Worm (Caenorhabditis elegans): ENCODE results near the gene srh-69.

Gene srh-69

ce11 chrII:12514620-12515019, at the start of gene srh-69:
Gene srh-69, minus strand, starts transcription at chrII:12514720.
- TF ChIP-seq unc-86 (tag; optimal IDR thresholded peaks at IDR 0.05) = no peak
- no peak for TF ChIP-seq fax-1 (tag; optimal IDR thresholded peaks at IDR 0.05)
- TF ChIP-seq Y22D7AL.16 (tag; optimal IDR thresholded peaks at IDR 0.05) = no peak
- no peak for TF ChIP-seq ceh-48 (tag; optimal IDR thresholded peaks at IDR 0.05)
- TF ChIP-seq nhr-11 (tag; optimal IDR thresholded peaks at IDR 0.05) = no peak
- no peak for TF ChIP-seq pag-3 (tag; optimal IDR thresholded peaks at IDR 0.05; ENCODE audit: borderline replicate concordance)
- TF ChIP-seq hlh-30 (tag; optimal IDR thresholded peaks at IDR 0.05; ENCODE audit: insufficient read depth) = no peak

- no peak for TF ChIP-seq mec-3 (tag; optimal IDR thresholded peaks at IDR 0.05; ENCODE audit: borderline replicate concordance)
These were observed 45.7 kb upstream of the srh-69 start, which contains the start of gene F49C5.12 for ce11 chrII:12560210-12560609. Gene F49C5.12, minus strand, starts transcription at chrII:12560310.

- TF ChIP-seq ceh-22 (tag; optimal IDR thresholded peaks at IDR 0.05) = no peak
These were observed 41.1 kb upstream of the srh-69 start, which contains the start of gene F49C5.11 for ce11 chrII:12555579-12555978. Gene F49C5.11, plus strand, starts transcription at chrII:12555879.

- no peak for TF ChIP-seq K02D7.2 (tag; optimal IDR thresholded peaks at IDR 0.05)
- TF ChIP-seq eyg-1 (tag; optimal IDR thresholded peaks at IDR 0.05) = no peak
- TF ChIP-seq sdc-2 (tag; optimal IDR thresholded peaks at IDR 0.05) = peak; percentile 97
- no peak for TF ChIP-seq elt-2 (tag; optimal IDR thresholded peaks at IDR 0.05)
These were observed 36.4 kb upstream of the srh-69 start for ce11 chrII:12550940-12551339.

- TF ChIP-seq ttx-3 (tag; optimal IDR thresholded peaks at IDR 0.05) = no peak
- TF ChIP-seq pha-4 (tag; optimal IDR thresholded peaks at IDR 0.05) = no peak
- no peak for TF ChIP-seq dmd-4 (tag; optimal IDR thresholded peaks at IDR 0.05; ENCODE audit: borderline replicate concordance)
- TF ChIP-seq ceh-24 (tag; optimal IDR thresholded peaks at IDR 0.05) = no peak
- no peak for TF ChIP-seq ceh-30 (tag; optimal IDR thresholded peaks at IDR 0.05)
- no peak for TF ChIP-seq ceh-31 (tag; optimal IDR thresholded peaks at IDR 0.05)
- no peak for TF ChIP-seq sox-4 (tag; optimal IDR thresholded peaks at IDR 0.05)
These were observed 35.1 kb upstream of the srh-69 start for ce11 chrII:12549613-12550012.

- TF ChIP-seq fkh-6 (tag; optimal IDR thresholded peaks at IDR 0.05) = no peak
- no peak for TF ChIP-seq ceh-18 (tag; optimal IDR thresholded peaks at IDR 0.05)
- TF ChIP-seq tbx-2 (tag; optimal IDR thresholded peaks at IDR 0.05) = no peak
- no peak for TF ChIP-seq pros-1 (tag; optimal IDR thresholded peaks at IDR 0.05)
- TF ChIP-seq unc-55 (GFP tag; optimal IDR thresholded peaks at IDR 0.05) = no peak
- TF ChIP-seq sox-4 (tag; optimal IDR thresholded peaks at IDR 0.05) = no peak
- no peak for TF ChIP-seq ceh-6 (GFP tag; optimal IDR thresholded peaks at IDR 0.05)
- TF ChIP-seq unc-3 (GFP tag; conservative IDR thresholded peaks at IDR 0.05) = no peak
- no peak for TF ChIP-seq unc-3 (tag; optimal IDR thresholded peaks at IDR 0.05)
- TF ChIP-seq T23F11.4 (GFP tag; optimal IDR thresholded peaks at IDR 0.05) = no peak
- TF ChIP-seq ahr-1 (tag; optimal IDR thresholded peaks at IDR 0.05) = no peak
- no peak for TF ChIP-seq nhr-11 (tag; optimal IDR thresholded peaks at IDR 0.05)
- no peak for TF ChIP-seq C38D4.7 (GFP tag; optimal IDR thresholded peaks at IDR 0.05)
- no peak for TF ChIP-seq sox-2 (GFP tag; IDR thresholded peaks at IDR 0.05)
- TF ChIP-seq pax-1 (tag; optimal IDR thresholded peaks at IDR 0.05) = no peak
- TF ChIP-seq K02D7.2 (tag; optimal IDR thresholded peaks at IDR 0.05) = no peak
These were observed 33.0 kb upstream of the srh-69 start, which contains the start of gene F49C5.16 for ce11 chrII:12547547-12547946. Gene F49C5.16, plus strand, starts transcription at chrII:12547847.
